Worm (Caenorhabditis elegans): Measurements from ENCODE around the gene fdgt-2.

The fdgt-2 gene

DNA sequence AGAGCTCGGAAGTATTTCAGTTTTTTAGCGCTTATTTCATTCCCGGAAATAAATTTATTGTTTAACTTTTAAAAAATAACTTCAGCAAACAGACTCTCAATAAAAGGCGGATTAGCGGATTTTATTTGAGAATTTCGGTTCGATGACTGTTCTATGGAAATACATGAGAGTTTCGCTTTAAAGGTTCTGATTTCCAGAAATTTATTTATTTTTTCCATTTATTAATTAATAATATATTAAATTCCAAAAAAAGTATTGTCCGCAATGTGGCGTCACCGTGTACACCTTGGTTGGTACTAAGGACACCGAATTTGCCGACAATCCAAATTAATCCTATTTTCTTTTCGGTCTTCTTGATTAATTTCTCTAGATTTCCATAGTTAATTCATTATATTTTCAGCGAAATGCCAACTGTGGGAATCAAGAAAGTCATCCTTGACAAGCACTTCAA is 47.1 kb downstream of the fdgt-2 start, which contains the start of gene fars-3:
Gene fars-3 (plus strand): TSS at position 401 of the 451 bp plus-strand sequence.
- TF ChIP-seq flt-1 (GFP tag; IDR thresholded peaks at IDR 0.05) (0 out of 2 replicates have a peak, but pooled peaks have one; percentile 49), tab-1 (GFP tag; IDR thresholded peaks at IDR 0.05) (no peak)

DNA sequence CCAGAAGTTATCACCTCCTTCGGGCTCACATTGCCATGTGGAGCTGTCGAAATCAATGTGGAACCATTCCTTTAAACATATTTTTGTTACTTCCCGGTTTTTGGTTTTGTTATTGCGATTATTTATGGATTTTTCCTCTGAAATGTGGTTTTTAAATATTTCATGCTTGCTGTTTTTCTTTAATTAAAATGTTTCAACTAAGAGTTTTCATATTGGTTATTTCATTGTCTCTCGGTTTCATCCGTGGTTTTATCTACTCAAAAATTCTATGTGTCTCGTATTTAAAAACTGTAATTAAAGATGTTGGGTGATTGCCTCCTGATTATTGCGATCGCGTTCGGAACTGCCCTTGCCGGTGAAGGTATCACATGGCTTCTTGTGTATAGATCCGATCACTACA is 49.5 kb downstream of the fdgt-2 start, which contains the start of gene F22B5.10:
Gene F22B5.10 (plus strand): TSS at position 301 of the 400 bp plus-strand sequence.
- TF ChIP-seq ztf-23 (GFP tag; IDR thresholded peaks at IDR 0.05) (no peak), cog-1 (tag; optimal IDR thresholded peaks at IDR 0.05) (no peak), ref-1 (GFP tag; conservative IDR thresholded peaks at IDR 0.05) (no peak), med-1 (GFP tag; optimal IDR thresholded peaks at IDR 0.05; ENCODE audit: insufficient read depth) (no peak), ztf-29 (GFP tag; IDR thresholded peaks at IDR 0.05) (no peak), klf-2 (GFP tag; conservative IDR thresholded peaks at IDR 0.05) (no peak), flt-1 (GFP tag; IDR thresholded peaks at IDR 0.05) (no peak), T22C8.4 (GFP tag; IDR thresholded peaks at IDR 0.05) (no peak), tab-1 (GFP tag; IDR thresholded peaks at IDR 0.05) (no peak)

DNA sequence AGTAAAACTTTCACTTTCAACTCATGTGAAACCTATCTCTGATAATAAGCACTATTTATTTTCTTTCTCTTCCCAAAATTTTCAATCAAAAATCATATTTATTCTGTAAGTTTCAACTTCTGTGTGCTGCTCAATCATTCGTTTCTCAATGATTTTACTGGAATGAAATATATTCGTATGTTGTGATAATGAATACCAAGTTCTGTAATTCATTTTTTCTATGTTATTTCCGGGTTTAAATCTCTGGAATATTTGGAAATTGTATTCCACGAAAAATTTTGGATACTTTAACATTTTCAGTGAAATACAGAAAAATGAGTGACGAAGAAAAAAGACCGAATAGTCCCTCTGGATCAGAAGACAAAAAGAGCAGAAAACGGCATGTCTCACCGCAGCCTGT is 50.4 kb downstream of the fdgt-2 start, which contains the start of gene M05D6.2:
Gene M05D6.2 (plus strand): TSS at position 301 of the 400 bp plus-strand sequence.
- no peak for TF ChIP-seq ztf-23 (GFP tag; IDR thresholded peaks at IDR 0.05)
- TF ChIP-seq flt-1 (GFP tag; IDR thresholded peaks at IDR 0.05), result no peak
- no peak for TF ChIP-seq ref-1 (GFP tag; conservative IDR thresholded peaks at IDR 0.05)
- no peak for TF ChIP-seq T22C8.4 (GFP tag; IDR thresholded peaks at IDR 0.05)
